Worm (Caenorhabditis elegans) whole organism, L4 larva: ENCODE results near the gene sri-46.

ENCODE experiments used
- D1046.2 ChIP-seq: fragments of 200-800 bp; sonication (Bioruptor generic); IDR thresholded peaks from 2 replicates; pipeline ENCODE4 v1.3.6; 2022; ENCODE audit warnings: missing genetic modification characterization, missing compliant biosample characterization
- F37D6.2 ChIP-seq: sonication (generic microtip); optimal IDR thresholded peaks from 2 replicates; lab custom pipeline; 2016; ENCODE audit warnings: mild to moderate bottlenecking, missing genetic modification characterization, missing compliant biosample characterization
- T26A8.4 ChIP-seq: fragments of 200-800 bp; sonication (Bioruptor generic); IDR thresholded peaks from 2 replicates; pipeline ENCODE4 v1.3.6; 2022; ENCODE audit warnings: missing genetic modification characterization, missing compliant biosample characterization
- Y105C5A.15 ChIP-seq: fragments of 200-800 bp; sonication (Bioruptor generic); IDR thresholded peaks from 2 replicates; pipeline ENCODE4 v1.3.6; 2022; ENCODE audit warnings: missing genetic modification characterization, missing compliant biosample characterization
- Y48G9A.11 ChIP-seq: fragments of 200-800 bp; sonication (Bioruptor generic); IDR thresholded peaks from 2 replicates; pipeline ENCODE4 v1.3.6; 2022; ENCODE audit warnings: missing genetic modification reagents, missing genetic modification characterization, missing compliant biosample characterization
- Y5F2A.4 ChIP-seq: fragments of 200-800 bp; sonication (Bioruptor generic); optimal IDR thresholded peaks from 2 replicates; lab custom pipeline; 2018; ENCODE audit warnings: mild to moderate bottlenecking, missing genetic modification characterization, missing compliant biosample characterization
- Y75B8A.6 ChIP-seq: fragments of 200-800 bp; sonication (Bioruptor generic); IDR thresholded peaks from 2 replicates; pipeline ENCODE4 v1.3.6; 2022; ENCODE audit warnings: missing genetic modification reagents, missing genetic modification characterization, missing compliant biosample characterization
- ZK337.2 ChIP-seq: fragments of 200-800 bp; sonication (Bioruptor generic); IDR thresholded peaks from 2 replicates; pipeline ENCODE4 v1.3.6; 2022; ENCODE audit warnings: missing genetic modification reagents, missing genetic modification characterization, missing compliant biosample characterization
- aha-1 ChIP-seq: fragments of 150-350 bp; peaks from one replicate; lab custom pipeline; 2014; ENCODE audit warnings: missing biosample characterization, missing genetic modification characterization
- aly-2 ChIP-seq: sonication (generic microtip); optimal IDR thresholded peaks from 2 replicates; lab custom pipeline; 2018; ENCODE audit warnings: missing biosample characterization, missing genetic modification characterization
- arid-1 ChIP-seq: fragments of 200-800 bp; sonication (Bioruptor generic); conservative IDR thresholded peaks from 2 replicates; pipeline ENCODE4 v1.3.6; 2022; ENCODE audit warnings: missing genetic modification reagents, missing genetic modification characterization, missing compliant biosample characterization
- attf-4 ChIP-seq: sonication (generic microtip); optimal IDR thresholded peaks from 3 replicates; lab custom pipeline; 2017; ENCODE audit warnings: missing biosample characterization, missing genetic modification characterization
- ceh-62 ChIP-seq: sonication (generic microtip); optimal IDR thresholded peaks from 2 replicates; lab custom pipeline; 2017; ENCODE audit warnings: missing biosample characterization, missing genetic modification characterization
- ces-1 ChIP-seq: fragments of 150-350 bp; sonication (generic microtip); optimal IDR thresholded peaks from 4 replicates; lab custom pipeline; 2014; ENCODE audit warnings: missing biosample characterization, missing genetic modification reagents, missing genetic modification characterization
- ctbp-1 ChIP-seq: fragments of 200-800 bp; sonication (Bioruptor generic); IDR thresholded peaks from 2 replicates; pipeline ENCODE4 v1.3.6; 2022; ENCODE audit warnings: missing genetic modification reagents, missing genetic modification characterization, missing compliant biosample characterization
- daf-12 ChIP-seq: fragments of 150-350 bp; optimal IDR thresholded peaks from 2 replicates; lab custom pipeline; 2014; ENCODE audit warnings: missing biosample characterization, missing genetic modification reagents, missing genetic modification characterization
- dmd-6 ChIP-seq: fragments of 200-800 bp; sonication (Bioruptor generic); IDR thresholded peaks from 2 replicates; pipeline ENCODE4 v1.3.6; 2022; ENCODE audit warnings: missing genetic modification reagents, missing genetic modification characterization, missing compliant biosample characterization
- dmd-8 ChIP-seq: fragments of 200-800 bp; sonication (Bioruptor generic); IDR thresholded peaks from 2 replicates; pipeline ENCODE4 v1.3.6; 2022; ENCODE audit warnings: missing genetic modification characterization, missing compliant biosample characterization
- duxl-1 ChIP-seq: sonication (generic microtip); optimal IDR thresholded peaks from 2 replicates; lab custom pipeline; 2016; ENCODE audit warnings: mild to moderate bottlenecking, missing genetic modification characterization, moderate library complexity, missing compliant biosample characterization; ENCODE audit not compliant: poor library complexity
- egl-27 ChIP-seq: sonication (generic microtip); optimal IDR thresholded peaks from 3 replicates; lab custom pipeline; 2017; ENCODE audit warnings: missing biosample characterization, missing genetic modification reagents, missing genetic modification characterization
- fos-1 ChIP-seq: fragments of 150-350 bp; optimal IDR thresholded peaks from 2 replicates; lab custom pipeline; 2014; ENCODE audit warnings: missing biosample characterization, missing genetic modification characterization
- lin-39 ChIP-seq: fragments of 150-350 bp; optimal IDR thresholded peaks from 2 replicates; lab custom pipeline; 2014; ENCODE audit warnings: missing biosample characterization, missing genetic modification reagents, missing genetic modification characterization
- lsy-2 ChIP-seq, 2 experiments: fragments of 150-350 bp in 1 of 2; sonication (generic microtip) in 1 of 2; optimal IDR thresholded peaks; 2 replicates each; lab custom pipeline; 2014 to 2017; ENCODE audit warnings: missing biosample characterization in 2 of 2, missing genetic modification characterization in 2 of 2
- mxl-2 ChIP-seq: fragments of 200-800 bp; sonication (Bioruptor generic); conservative IDR thresholded peaks from 2 replicates; pipeline ENCODE4 v1.3.6; 2022; ENCODE audit warnings: missing genetic modification reagents, missing genetic modification characterization, missing compliant biosample characterization
- nhr-11 ChIP-seq: fragments of 150-350 bp; optimal IDR thresholded peaks from 2 replicates; lab custom pipeline; 2014; ENCODE audit warnings: missing biosample characterization, missing genetic modification characterization
- nhr-237 ChIP-seq: sonication (generic microtip); optimal IDR thresholded peaks from 2 replicates; lab custom pipeline; 2017; ENCODE audit warnings: missing biosample characterization, missing genetic modification characterization
- nhr-25 ChIP-seq: sonication (generic microtip); optimal IDR thresholded peaks from 2 replicates; lab custom pipeline; 2017; ENCODE audit warnings: missing genetic modification characterization, mild to moderate bottlenecking, missing compliant biosample characterization, antibody characterized with exemption, moderate library complexity, borderline replicate concordance; ENCODE audit not compliant: insufficient read depth
- nhr-41 ChIP-seq: fragments of 200-800 bp; sonication (Bioruptor generic); IDR thresholded peaks from 2 replicates; pipeline ENCODE4 v1.3.6; 2022; ENCODE audit warnings: missing genetic modification reagents, missing genetic modification characterization, missing compliant biosample characterization
- set-16 ChIP-seq: fragments of 200-800 bp; sonication (Bioruptor generic); IDR thresholded peaks from 2 replicates; pipeline ENCODE4 v1.3.6; 2022; ENCODE audit warnings: missing genetic modification reagents, missing genetic modification characterization, missing compliant biosample characterization
- snpc-1.2 ChIP-seq: fragments of 200-800 bp; sonication (Bioruptor generic); IDR thresholded peaks from 2 replicates; pipeline ENCODE4 v1.3.6; 2022; ENCODE audit warnings: missing genetic modification reagents, missing genetic modification characterization, missing compliant biosample characterization
- spr-3 ChIP-seq: fragments of 200-800 bp; sonication (Bioruptor generic); optimal IDR thresholded peaks from 2 replicates; lab custom pipeline; 2018; ENCODE audit warnings: mild to moderate bottlenecking, missing genetic modification characterization, missing compliant biosample characterization
- tra-1 ChIP-seq: fragments of 200-800 bp; sonication (Bioruptor generic); IDR thresholded peaks from 2 replicates; pipeline ENCODE4 v1.3.6; 2022; ENCODE audit warnings: missing genetic modification reagents, missing genetic modification characterization, missing compliant biosample characterization
- unc-62 ChIP-seq, 3 experiments: fragments of 150-350 bp in 1 of 3; sonication (generic microtip); optimal IDR thresholded peaks in 2 of 3; peaks in 1 of 3; 1 replicate in 1 of 3; 2 replicates in 2 of 3; lab custom pipeline; 2014 to 2017; ENCODE audit warnings: missing biosample characterization in 3 of 3, missing genetic modification characterization in 3 of 3, missing genetic modification reagents in 3 of 3, missing genotype in 1 of 3
- zfp-2 ChIP-seq: sonication (generic microtip); optimal IDR thresholded peaks from 2 replicates; lab custom pipeline; 2016; ENCODE audit warnings: mild to moderate bottlenecking, missing genetic modification characterization, missing compliant biosample characterization
- zip-11 ChIP-seq: fragments of 200-800 bp; sonication (Bioruptor generic); IDR thresholded peaks from 2 replicates; pipeline ENCODE4 v1.3.6; 2022; ENCODE audit warnings: missing genetic modification characterization, missing compliant biosample characterization

Gene sri-46

DNA sequence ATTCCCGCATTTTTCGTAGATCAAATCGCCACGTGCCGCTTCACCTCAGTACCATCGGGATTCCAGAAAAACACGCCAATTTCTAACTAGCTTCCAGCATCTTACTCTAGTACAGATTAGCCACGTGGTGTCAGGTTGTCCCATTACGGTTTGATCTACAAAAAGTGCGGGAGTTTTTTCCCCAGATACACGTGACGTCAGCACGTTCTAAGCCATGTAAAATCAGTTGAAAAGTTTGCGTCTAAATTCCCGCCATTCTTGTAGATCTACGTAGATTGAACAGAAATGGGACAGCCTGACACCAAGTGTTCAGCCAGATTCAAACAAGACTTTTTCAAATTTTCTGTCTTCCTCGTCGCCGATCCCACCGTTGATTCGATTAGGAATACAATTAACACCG, 7.7 kb upstream of the sri-46 start, which contains the start of gene T02H6.9:
T02H6.9 (plus strand) TSS at position 301 of the 400 bp plus-strand sequence.
- TF ChIP-seq Y105C5A.15 (no peak), zip-11 (GFP tag; lab: Robert Waterston, UW) (no peak), arid-1 (GFP tag; lab: Robert Waterston, UW) (no peak), lsy-2 (tag; optimal IDR thresholded peaks at IDR 0.05; lab: Kevin White, UChicago) (no peak), nhr-11 (no peak), ces-1 (no peak), D1046.2 (no peak), Y75B8A.6 (no peak), egl-27 (tag; lab: Kevin White, UChicago) (no peak), set-16 (GFP tag; lab: Robert Waterston, UW) (no peak), daf-12 (tag; lab: Kevin White, UChicago) (no peak), ceh-62 (no peak), snpc-1.2 (GFP tag; lab: Robert Waterston, UW) (no peak), duxl-1 (tag; lab: Kevin White, UChicago) (no peak)

DNA sequence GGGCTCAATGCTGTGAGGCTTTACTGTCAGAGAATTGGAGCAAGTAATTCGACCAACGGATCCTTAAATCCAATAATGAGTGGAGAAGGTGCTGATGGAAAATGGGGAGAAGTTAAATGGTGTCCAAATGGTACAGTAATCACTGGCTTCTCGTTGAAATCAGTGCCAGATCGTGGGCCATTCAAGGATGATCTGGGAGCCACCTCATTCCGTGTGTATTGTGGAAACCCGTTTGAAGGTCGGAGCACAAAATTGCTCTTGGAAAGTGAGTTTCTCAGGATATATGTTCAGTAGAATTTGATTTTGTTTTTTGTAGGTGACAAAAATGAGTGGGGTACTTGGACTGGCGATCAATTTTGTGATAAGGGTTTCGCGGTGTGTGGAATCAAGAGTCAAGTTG, 4.9 kb upstream of the sri-46 start:
- TF ChIP-seq lin-39 (tag; lab: Kevin White, UChicago) = no peak
- TF ChIP-seq aly-2 = no peak
- no peak for TF ChIP-seq ZK337.2 (GFP tag; lab: Robert Waterston, UW)
- peak in 1 of 2 experiments; percentile 93 for TF ChIP-seq unc-62 (GFP tag; optimal IDR thresholded peaks at IDR 0.05 in 1 of 2; lab: Kevin White, UChicago)
- TF ChIP-seq unc-62 (tag; optimal IDR thresholded peaks at IDR 0.05; lab: Kevin White, UChicago) = no peak
- no peak for TF ChIP-seq mxl-2 (GFP tag; lab: Robert Waterston, UW)
- no peak for TF ChIP-seq fos-1 (tag; lab: Kevin White, UChicago)
- no peak for TF ChIP-seq dmd-8 (GFP tag; lab: Robert Waterston, UW)

DNA sequence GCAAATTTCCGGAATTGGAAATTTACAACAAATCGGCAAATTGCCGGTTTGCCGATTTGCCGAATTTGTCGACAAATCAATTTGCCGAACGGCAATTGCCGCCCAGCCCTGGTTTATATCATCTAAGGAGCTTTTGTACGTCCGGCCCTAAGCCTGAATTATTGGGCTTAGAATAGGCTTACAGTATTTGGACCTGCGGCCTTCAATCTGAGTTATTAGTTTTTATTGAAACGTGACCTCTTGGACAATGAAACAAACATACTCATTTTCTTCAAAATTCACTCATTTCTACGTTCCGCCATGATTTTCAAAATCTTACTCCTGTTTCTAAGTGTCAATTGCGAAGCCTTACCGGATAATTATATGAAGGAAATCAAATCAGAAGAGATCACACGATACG, 4.4 kb upstream of the sri-46 start, which contains the start of gene Y39F10C.1:
Y39F10C.1 (plus strand) TSS at position 301 of the 400 bp plus-strand sequence.
- TF ChIP-seq zip-11 (GFP tag; lab: Robert Waterston, UW) (no peak), Y5F2A.4 (GFP tag; lab: Kevin White, UChicago) (no peak), zfp-2 (tag; lab: Kevin White, UChicago) (no peak), ctbp-1 (GFP tag; lab: Robert Waterston, UW) (no peak), aha-1 (tag; lab: Kevin White, UChicago) (no peak), nhr-25 (tag; lab: Kevin White, UChicago) (no peak), spr-3 (GFP tag; lab: Kevin White, UChicago) (no peak), tra-1 (GFP tag; lab: Robert Waterston, UW) (no peak), T26A8.4 (no peak), nhr-41 (GFP tag; lab: Robert Waterston, UW) (no peak), nhr-11 (no peak), attf-4 (tag; lab: Kevin White, UChicago) (no peak), nhr-237 (tag; lab: Kevin White, UChicago) (no peak), aly-2 (no peak)

DNA sequence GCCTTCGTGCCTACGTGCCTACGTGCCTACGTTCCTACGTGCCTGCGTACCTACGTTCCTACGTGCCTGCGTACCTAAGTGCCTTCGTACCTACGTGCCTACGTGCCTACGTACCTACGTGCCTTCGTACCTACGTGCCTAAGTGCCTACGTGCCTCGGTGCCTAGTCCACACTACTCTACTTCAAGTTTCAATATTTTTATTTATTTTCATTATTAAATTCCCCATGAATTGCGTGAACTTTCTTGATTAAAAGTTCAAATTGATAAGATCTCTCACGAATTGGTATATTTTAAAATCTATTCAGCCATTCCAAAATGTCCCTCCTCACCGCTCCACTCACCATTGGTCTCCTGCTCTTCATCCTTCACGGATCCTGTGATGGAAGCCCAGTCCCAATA, 3.2 kb upstream of the sri-46 start, which contains the start of gene Y39F10C.3:
Y39F10C.3 (plus strand) TSS at position 301 of the 400 bp plus-strand sequence.
- TF ChIP-seq unc-62 (GFP tag; optimal IDR thresholded peaks at IDR 0.05 in 1 of 2; lab: Kevin White, UChicago) (peak in 1 of 2 experiments; percentile 66), unc-62 (tag; optimal IDR thresholded peaks at IDR 0.05; lab: Kevin White, UChicago) (no peak), F37D6.2 (tag; lab: Kevin White, UChicago) (no peak)
- TF ChIP-seq, all 104 proteins: peak for 1

DNA sequence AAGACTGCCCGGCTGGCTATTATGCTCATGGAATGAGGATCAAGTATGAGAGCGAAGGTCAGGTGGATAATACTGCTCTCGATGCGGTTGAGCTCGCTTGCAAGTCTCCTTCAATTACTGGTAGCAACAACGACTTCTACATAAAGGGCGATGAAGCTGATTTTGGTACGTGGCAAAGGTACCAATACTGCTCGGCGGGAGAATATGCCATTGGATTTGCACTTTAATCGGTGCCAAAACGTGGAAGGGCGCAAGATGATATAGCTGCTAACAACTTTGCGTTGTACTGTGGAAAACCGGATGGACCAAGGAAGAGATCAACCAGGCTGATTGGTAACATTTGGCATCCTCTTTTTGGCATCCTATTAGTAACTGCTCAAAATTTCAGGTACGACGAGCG, 3.1 kb downstream of the sri-46 start:
- TF ChIP-seq Y48G9A.11 (no peak), unc-62 (GFP tag; optimal IDR thresholded peaks at IDR 0.05 in 1 of 2; lab: Kevin White, UChicago) (peak in 1 of 2 experiments; percentile 68), unc-62 (tag; optimal IDR thresholded peaks at IDR 0.05; lab: Kevin White, UChicago) (no peak), egl-27 (tag; lab: Kevin White, UChicago) (no peak), dmd-6 (no peak)
